Worm (Caenorhabditis elegans): Measurements from ENCODE around the gene nhr-179.

ce11 chrV:1631717-1632116 is 13.1 kb upstream of the nhr-179 start, which contains the start of gene irld-17:
- TF ChIP-seq rnt-1 (tag; optimal IDR thresholded peaks at IDR 0.05) (no peak), zip-5 (tag; optimal IDR thresholded peaks at IDR 0.05) (no peak), sox-2 (GFP tag; IDR thresholded peaks at IDR 0.05) (no peak), C38D4.7 (GFP tag; optimal IDR thresholded peaks at IDR 0.05) (no peak), pag-3 (tag; optimal IDR thresholded peaks at IDR 0.05; ENCODE audit: borderline replicate concordance) (no peak)

Measured in whole organism, late embryonic.